Fruit fly (Drosophila melanogaster) whole organism, adult: ENCODE measurements around the gene CG13659.

Experiments used
- CG11617 ChIP-seq: fragments of 200-800 bp; sonication (Bioruptor generic); optimal IDR thresholded peaks from 2 replicates; lab custom pipeline; 2017; ENCODE audit warnings: mild to moderate bottlenecking, missing biosample characterization, missing genetic modification reagents, missing genetic modification characterization
- CG14711 ChIP-seq: fragments of 200-800 bp; sonication (Bioruptor generic); optimal IDR thresholded peaks from 2 replicates; lab custom pipeline; 2018; ENCODE audit warnings: missing biosample characterization, mild to moderate bottlenecking, missing genetic modification characterization, moderate library complexity
- CG1620 ChIP-seq: fragments of 200-800 bp; sonication (Bioruptor generic); optimal IDR thresholded peaks from 2 replicates; lab custom pipeline; 2016; ENCODE audit warnings: missing biosample characterization, missing genetic modification characterization
- CG7045 ChIP-seq: fragments of 200-800 bp; sonication (Bioruptor generic); optimal IDR thresholded peaks from 2 replicates; lab custom pipeline; 2017; ENCODE audit warnings: missing biosample characterization, mild to moderate bottlenecking, missing genetic modification characterization
- CG7101 ChIP-seq: fragments of 200-800 bp; sonication (Bioruptor generic); optimal IDR thresholded peaks from 2 replicates; lab custom pipeline; 2018; ENCODE audit warnings: missing biosample characterization, mild to moderate bottlenecking, missing genetic modification characterization, moderate library complexity
- Clk ChIP-seq: fragments of 200-800 bp; sonication (Bioruptor generic); optimal IDR thresholded peaks from 2 replicates; lab custom pipeline; 2017; ENCODE audit warnings: missing biosample characterization, missing genetic modification characterization
- Crg-1 ChIP-seq: fragments of 200-800 bp; sonication (Bioruptor generic); optimal IDR thresholded peaks from 2 replicates; lab custom pipeline; 2016; ENCODE audit warnings: missing biosample characterization, missing genetic modification characterization
- Hr96 ChIP-seq: fragments of 200-800 bp; sonication (Bioruptor generic); optimal IDR thresholded peaks from 2 replicates; lab custom pipeline; 2016; ENCODE audit warnings: missing biosample characterization, missing genetic modification characterization
- Mnt ChIP-seq: fragments of 200-800 bp; sonication (Bioruptor generic); optimal IDR thresholded peaks from 2 replicates; lab custom pipeline; 2016; ENCODE audit warnings: missing biosample characterization, mild to moderate bottlenecking, missing genetic modification characterization
- bab1 ChIP-seq: fragments of 200-800 bp; sonication (Bioruptor generic); optimal IDR thresholded peaks from 3 replicates; lab custom pipeline; 2019; ENCODE audit warnings: missing biosample characterization, mild to moderate bottlenecking, missing genetic modification characterization, moderate library complexity
- cic ChIP-seq: fragments of 200-800 bp; sonication (Bioruptor generic); optimal IDR thresholded peaks from 2 replicates; lab custom pipeline; 2017; ENCODE audit warnings: missing biosample characterization, mild to moderate bottlenecking, missing genetic modification characterization, moderate library complexity
- cnc ChIP-seq, 2 experiments: fragments of >200 bp; optimal IDR thresholded peaks; 2 replicates each; lab custom pipeline; 2017
- ovo ChIP-seq: fragments of 200-800 bp; sonication (Bioruptor generic); optimal IDR thresholded peaks from 2 replicates; lab custom pipeline; 2016; ENCODE audit warnings: missing biosample characterization, missing genetic modification characterization
- pad ChIP-seq: fragments of 200-800 bp; sonication (Bioruptor generic); optimal IDR thresholded peaks from 3 replicates; lab custom pipeline; 2017; ENCODE audit warnings: missing biosample characterization, missing genetic modification characterization, mild to moderate bottlenecking, moderate library complexity, missing genetic modification reagents
- tj ChIP-seq: fragments of 200-800 bp; sonication (Bioruptor generic); optimal IDR thresholded peaks from 3 replicates; lab custom pipeline; 2017; ENCODE audit warnings: missing biosample characterization, mild to moderate bottlenecking, missing genetic modification characterization, moderate library complexity
- toe ChIP-seq: fragments of 200-800 bp; sonication (Bioruptor generic); optimal IDR thresholded peaks from 2 replicates; lab custom pipeline; 2016; ENCODE audit warnings: missing biosample characterization, missing genetic modification characterization

CG13659 gene

dm6 chr3R:25335065-25335464 lies 34.4 kb downstream of the CG13659 start, which contains the start of the genes CG10669 and CG11902:
TSS of gene CG10669 (minus strand) at chr3R:25335243.
TSS of gene CG11902 (plus strand) at chr3R:25335257.
- no peak for TF ChIP-seq ovo (GFP tag; lab: Kevin White, UChicago)
- no peak for TF ChIP-seq CG7101 (tag; lab: Kevin White, UChicago)
- TF ChIP-seq Clk (GFP tag; lab: Kevin White, UChicago) = no peak
- TF ChIP-seq tj (GFP tag; lab: Kevin White, UChicago) = no peak
- TF ChIP-seq cnc (optimal IDR thresholded peaks at IDR 0.05; lab: Kevin White, UChicago) = no peak
- no peak for TF ChIP-seq Hr96 (GFP tag; lab: Kevin White, UChicago)
- TF ChIP-seq pad (GFP tag; lab: Kevin White, UChicago) = no peak
- no peak for TF ChIP-seq CG7045
- TF ChIP-seq CG11617 (GFP tag; lab: Kevin White, UChicago) = no peak
- TF ChIP-seq toe = no peak
- TF ChIP-seq CG1620 (GFP tag; lab: Kevin White, UChicago) = no peak
- TF ChIP-seq CG14711 (tag; lab: Kevin White, UChicago) = no peak
- peak; percentile 12 for TF ChIP-seq Mnt (GFP tag; lab: Kevin White, UChicago)
- no peak for TF ChIP-seq cic (GFP tag; lab: Kevin White, UChicago)
- peak; percentile 67 for TF ChIP-seq bab1 (GFP tag; lab: Kevin White, UChicago)

- TF ChIP-seq bab1 (GFP tag; lab: Kevin White, UChicago) (no peak), ovo (GFP tag; lab: Kevin White, UChicago) (no peak)
Observed at dm6 chr3R:25339952-25340351, 39.3 kb downstream of the CG13659 start, which contains the start of gene rha. TSS of gene rha (plus strand) at chr3R:25340252.

- TF ChIP-seq Crg-1 (GFP tag; lab: Kevin White, UChicago) (no peak), tj (GFP tag; lab: Kevin White, UChicago) (peak; percentile 43)
Observed at dm6 chr3R:25346899-25347298, 46.2 kb downstream of the CG13659 start, which contains the start of gene tobi. TSS of gene tobi (minus strand) at chr3R:25346921.
